Worm (Caenorhabditis elegans) whole organism, young adult: ENCODE results near the gene B0524.6.

Experiments used
- B0261.1 ChIP-seq: sonication (generic microtip); optimal IDR thresholded peaks from 2 replicates; lab custom pipeline; 2016; ENCODE audit warnings: mild to moderate bottlenecking, missing genetic modification characterization, moderate library complexity, missing compliant biosample characterization
- C17E4.6 ChIP-seq: fragments of 200-800 bp; sonication (Bioruptor generic); IDR thresholded peaks from 2 replicates; pipeline ENCODE4 v1.3.6; 2022; ENCODE audit warnings: missing genetic modification reagents, missing genetic modification characterization, missing compliant biosample characterization
- F23B12.7 ChIP-seq: sonication (generic microtip); optimal IDR thresholded peaks from 2 replicates; lab custom pipeline; 2017; ENCODE audit warnings: missing genetic modification characterization, mild to moderate bottlenecking, missing compliant biosample characterization, antibody characterized with exemption, moderate library complexity; ENCODE audit not compliant: insufficient read depth
- F37B4.10 ChIP-seq: fragments of 200-800 bp; sonication (Bioruptor generic); IDR thresholded peaks from 2 replicates; pipeline ENCODE4 v1.3.6; 2022; ENCODE audit warnings: missing genetic modification characterization, missing compliant biosample characterization
- F52B5.7 ChIP-seq: sonication (generic microtip); optimal IDR thresholded peaks from 2 replicates; lab custom pipeline; 2016; ENCODE audit warnings: mild to moderate bottlenecking, missing genetic modification characterization, missing compliant biosample characterization
- F57C9.4 ChIP-seq: sonication (generic microtip); optimal IDR thresholded peaks from 2 replicates; lab custom pipeline; 2017; ENCODE audit warnings: mild to moderate bottlenecking, missing genetic modification characterization, missing compliant biosample characterization
- K11D2.4 ChIP-seq: fragments of 200-800 bp; sonication (Bioruptor generic); IDR thresholded peaks from 2 replicates; pipeline ENCODE4 v1.3.6; 2022; ENCODE audit warnings: missing genetic modification reagents, missing genetic modification characterization, missing compliant biosample characterization
- K12H6.12 ChIP-seq: fragments of 200-800 bp; sonication (Bioruptor generic); optimal IDR thresholded peaks from 2 replicates; lab custom pipeline; 2018; ENCODE audit warnings: mild to moderate bottlenecking, missing genetic modification characterization, missing compliant biosample characterization
- T07F8.4 ChIP-seq: sonication (generic microtip); optimal IDR thresholded peaks from 2 replicates; lab custom pipeline; 2016; ENCODE audit warnings: mild to moderate bottlenecking, missing genetic modification characterization, moderate library complexity, missing compliant biosample characterization
- Y56A3A.18 ChIP-seq: fragments of 200-800 bp; sonication (Bioruptor generic); IDR thresholded peaks from 2 replicates; pipeline ENCODE4 v1.3.6; 2022; ENCODE audit warnings: missing genetic modification reagents, missing genetic modification characterization, missing compliant biosample characterization
- aptf-2 ChIP-seq: fragments of 200-800 bp; sonication (Bioruptor generic); conservative IDR thresholded peaks from 2 replicates; pipeline ENCODE4 v1.3.6; 2022; ENCODE audit warnings: missing genetic modification reagents, missing genetic modification characterization, missing compliant biosample characterization
- attf-5 ChIP-seq: fragments of 200-800 bp; sonication (Bioruptor generic); optimal IDR thresholded peaks from 2 replicates; lab custom pipeline; 2018; ENCODE audit warnings: mild to moderate bottlenecking, missing genetic modification characterization, missing compliant biosample characterization
- ccch-3 ChIP-seq: fragments of 200-800 bp; sonication (Bioruptor generic); optimal IDR thresholded peaks from 2 replicates; lab custom pipeline; 2018; ENCODE audit warnings: mild to moderate bottlenecking, missing genetic modification characterization, missing compliant biosample characterization
- cebp-1 ChIP-seq, 2 experiments: fragments of 200-800 bp in 1 of 2; sonication (Bioruptor generic) in 1 of 2; sonication (generic microtip) in 1 of 2; IDR thresholded peaks in 1 of 2; optimal IDR thresholded peaks in 1 of 2; 2 replicates each; pipeline versions ENCODE4 v1.3.6 to Lab custom; 2017 to 2022; ENCODE audit warnings: missing compliant biosample characterization in 2 of 2, missing genetic modification characterization in 2 of 2, mild to moderate bottlenecking in 1 of 2, missing genetic modification reagents in 1 of 2, moderate library complexity in 1 of 2
- cebp-2 ChIP-seq: fragments of 200-800 bp; sonication (Bioruptor generic); IDR thresholded peaks from 2 replicates; pipeline ENCODE4 v1.3.6; 2022; ENCODE audit warnings: missing genetic modification characterization, missing compliant biosample characterization
- ceh-100 ChIP-seq: fragments of 200-800 bp; sonication (Bioruptor generic); IDR thresholded peaks from 2 replicates; pipeline ENCODE4 v1.3.6; 2022; ENCODE audit warnings: missing genetic modification reagents, missing genetic modification characterization, missing compliant biosample characterization
- ceh-40 ChIP-seq: fragments of 200-800 bp; sonication (Bioruptor generic); IDR thresholded peaks from 2 replicates; pipeline ENCODE4 v1.3.6; 2022; ENCODE audit warnings: missing genetic modification characterization, missing compliant biosample characterization
- ceh-58 ChIP-seq: fragments of 200-800 bp; sonication (Bioruptor generic); IDR thresholded peaks from 2 replicates; pipeline ENCODE4 v1.3.6; 2022; ENCODE audit warnings: missing genetic modification characterization, missing compliant biosample characterization
- die-1 ChIP-seq: sonication (generic microtip); optimal IDR thresholded peaks from 2 replicates; lab custom pipeline; 2016; ENCODE audit warnings: missing genotype, mild to moderate bottlenecking, missing genetic modification characterization, missing compliant biosample characterization
- dpff-1 ChIP-seq: sonication (generic microtip); optimal IDR thresholded peaks from 2 replicates; lab custom pipeline; 2017; ENCODE audit warnings: mild to moderate bottlenecking, missing genetic modification characterization, missing compliant biosample characterization
- efl-1 ChIP-seq: fragments of 150-350 bp; optimal IDR thresholded peaks from 2 replicates; lab custom pipeline; 2014; ENCODE audit warnings: missing biosample characterization, missing genetic modification reagents, missing genetic modification characterization
- egl-44 ChIP-seq: fragments of 200-800 bp; sonication (Bioruptor generic); IDR thresholded peaks from 2 replicates; pipeline ENCODE4 v1.3.6; 2022; ENCODE audit warnings: missing genetic modification reagents, missing genetic modification characterization, missing compliant biosample characterization
- ekl-4 ChIP-seq: fragments of 200-800 bp; sonication (Bioruptor generic); IDR thresholded peaks from 2 replicates; pipeline ENCODE4 v1.3.6; 2022; ENCODE audit warnings: missing genetic modification reagents, missing genetic modification characterization, missing compliant biosample characterization
- ets-4 ChIP-seq: fragments of 200-800 bp; sonication (Bioruptor generic); optimal IDR thresholded peaks from 2 replicates; lab custom pipeline; 2018; ENCODE audit warnings: mild to moderate bottlenecking, missing genetic modification characterization, missing compliant biosample characterization
- hmg-1.2 ChIP-seq: fragments of 200-800 bp; sonication (Bioruptor generic); IDR thresholded peaks from 2 replicates; pipeline ENCODE4 v1.3.6; 2022; ENCODE audit warnings: missing genetic modification reagents, missing genetic modification characterization, missing compliant biosample characterization
- hmg-20 ChIP-seq: fragments of 200-800 bp; sonication (Bioruptor generic); IDR thresholded peaks from 2 replicates; pipeline ENCODE4 v1.3.6; 2022; ENCODE audit warnings: missing genetic modification reagents, missing genetic modification characterization, missing compliant biosample characterization
- let-526 ChIP-seq: fragments of 200-800 bp; sonication (Bioruptor generic); IDR thresholded peaks from 2 replicates; pipeline ENCODE4 v1.3.6; 2022; ENCODE audit warnings: missing genetic modification reagents, missing genetic modification characterization, missing compliant biosample characterization
- let-607 ChIP-seq, 2 experiments: fragments of 200-800 bp in 1 of 2; sonication (Bioruptor generic) in 1 of 2; sonication (generic microtip) in 1 of 2; optimal IDR thresholded peaks; 2 replicates each; lab custom pipeline; 2016 to 2018; ENCODE audit warnings: mild to moderate bottlenecking in 2 of 2, missing compliant biosample characterization in 2 of 2, missing genetic modification characterization in 2 of 2, moderate library complexity in 2 of 2, missing genotype in 1 of 2
- lin-40 ChIP-seq: sonication (generic microtip); optimal IDR thresholded peaks from 2 replicates; lab custom pipeline; 2016; ENCODE audit warnings: missing genetic modification characterization, mild to moderate bottlenecking, missing compliant biosample characterization, missing genotype, missing genetic modification reagents
- lin-54 ChIP-seq: fragments of 200-800 bp; sonication (Bioruptor generic); optimal IDR thresholded peaks from 2 replicates; lab custom pipeline; 2018; ENCODE audit warnings: mild to moderate bottlenecking, missing genetic modification characterization, missing compliant biosample characterization
- lir-1 ChIP-seq: fragments of 200-800 bp; sonication (Bioruptor generic); conservative IDR thresholded peaks from 2 replicates; pipeline ENCODE4 v1.3.6; 2022; ENCODE audit warnings: missing genetic modification reagents, missing genetic modification characterization, missing compliant biosample characterization
- lsl-1 ChIP-seq: fragments of 200-800 bp; sonication (Bioruptor generic); optimal IDR thresholded peaks from 2 replicates; lab custom pipeline; 2018; ENCODE audit warnings: mild to moderate bottlenecking, missing genetic modification characterization, moderate library complexity, missing compliant biosample characterization
- lsy-27 ChIP-seq: sonication (generic microtip); optimal IDR thresholded peaks from 2 replicates; lab custom pipeline; 2017; ENCODE audit warnings: missing genetic modification characterization, mild to moderate bottlenecking, missing compliant biosample characterization, antibody characterized with exemption, missing genotype, borderline replicate concordance; ENCODE audit not compliant: insufficient read depth
- madf-6 ChIP-seq: fragments of 200-800 bp; sonication (Bioruptor generic); IDR thresholded peaks from 2 replicates; pipeline ENCODE4 v1.3.6; 2022; ENCODE audit warnings: missing genetic modification reagents, missing genetic modification characterization, missing compliant biosample characterization
- madf-8 ChIP-seq: fragments of 200-800 bp; sonication (Bioruptor generic); conservative IDR thresholded peaks from 2 replicates; pipeline ENCODE4 v1.3.6; 2022; ENCODE audit warnings: missing genetic modification reagents, missing genetic modification characterization, missing compliant biosample characterization
- mcd-1 ChIP-seq: fragments of 200-800 bp; sonication (Bioruptor generic); IDR thresholded peaks from 2 replicates; pipeline ENCODE4 v1.3.6; 2022; ENCODE audit warnings: missing genetic modification reagents, missing genetic modification characterization, missing compliant biosample characterization
- nhr-80 ChIP-seq: sonication (generic microtip); optimal IDR thresholded peaks from 2 replicates; lab custom pipeline; 2016; ENCODE audit warnings: missing genetic modification characterization, missing compliant biosample characterization
- pha-4 ChIP-seq: fragments of 150-350 bp; sonication (generic microtip); optimal IDR thresholded peaks from 2 replicates; lab custom pipeline; 2014; ENCODE audit warnings: missing biosample characterization, missing genetic modification reagents, missing genetic modification characterization
- rec-8 ChIP-seq, 2 experiments: sonication (generic microtip); optimal IDR thresholded peaks; 2 replicates each; lab custom pipeline; 2016; ENCODE audit warnings: mild to moderate bottlenecking in 2 of 2, missing genetic modification characterization in 2 of 2, missing genetic modification reagents in 2 of 2, missing genotype in 2 of 2, missing biosample characterization in 1 of 2, missing compliant biosample characterization in 1 of 2, moderate library complexity in 1 of 2
- repo-1 ChIP-seq: sonication (generic microtip); optimal IDR thresholded peaks from 2 replicates; lab custom pipeline; 2017; ENCODE audit warnings: mild to moderate bottlenecking, missing genetic modification characterization, missing compliant biosample characterization
- sea-2 ChIP-seq: fragments of 200-800 bp; sonication (Bioruptor generic); IDR thresholded peaks from 2 replicates; pipeline ENCODE4 v1.3.6; 2022; ENCODE audit warnings: missing genetic modification characterization, missing compliant biosample characterization
- somi-1 ChIP-seq: fragments of 200-800 bp; sonication (Bioruptor generic); optimal IDR thresholded peaks from 2 replicates; lab custom pipeline; 2018; ENCODE audit warnings: mild to moderate bottlenecking, missing genetic modification characterization, missing compliant biosample characterization
- zim-3 ChIP-seq: sonication (generic microtip); optimal IDR thresholded peaks from 2 replicates; lab custom pipeline; 2017; ENCODE audit warnings: mild to moderate bottlenecking, missing genetic modification characterization, moderate library complexity, missing compliant biosample characterization
- ztf-18 ChIP-seq: sonication (generic microtip); optimal IDR thresholded peaks from 2 replicates; lab custom pipeline; 2016; ENCODE audit warnings: missing genotype, mild to moderate bottlenecking, missing genetic modification characterization, missing compliant biosample characterization
- ztf-26 ChIP-seq: sonication (generic microtip); optimal IDR thresholded peaks from 2 replicates; lab custom pipeline; 2017; ENCODE audit warnings: missing genetic modification characterization, missing compliant biosample characterization
- ztf-28 ChIP-seq: fragments of 200-800 bp; sonication (Bioruptor generic); IDR thresholded peaks from 2 replicates; pipeline ENCODE4 v1.3.6; 2022; ENCODE audit warnings: missing genetic modification reagents, missing genetic modification characterization, missing compliant biosample characterization
- ztf-6 ChIP-seq: fragments of 200-800 bp; sonication (Bioruptor generic); IDR thresholded peaks from 2 replicates; pipeline ENCODE4 v1.3.6; 2022; ENCODE audit warnings: missing genetic modification reagents, missing genetic modification characterization, missing compliant biosample characterization

Gene B0524.6

ce11 chrIII:1921136-1921680 is 15.8 kb upstream of the B0524.6 start (continued):
- TF ChIP-seq F57C9.4 (no peak), T07F8.4 (tag; lab: Kevin White, UChicago) (peak; percentile 54), K12H6.12 (tag; lab: Kevin White, UChicago) (peak; percentile 99), ztf-18 (peak; percentile 65), sea-2 (GFP tag; lab: Robert Waterston, UW) (0 out of 2 replicates have a peak, but pooled peaks have one; percentile 42), aptf-2 (GFP tag; lab: Robert Waterston, UW) (no peak), ceh-58 (GFP tag; lab: Robert Waterston, UW) (no peak), F37B4.10 (GFP tag; lab: Robert Waterston, UW) (no peak), ztf-6 (GFP tag; lab: Robert Waterston, UW) (peak; percentile 69; the same call in 1 of the 2 replicates), ets-4 (GFP tag; lab: Kevin White, UChicago) (peak; percentile 92), die-1 (peak; percentile 84), dpff-1 (tag; lab: Kevin White, UChicago) (no peak), hmg-20 (GFP tag; lab: Robert Waterston, UW) (peak; percentile 38; the same call in 1 of the 2 replicates), lin-40 (tag; lab: Kevin White, UChicago) (peak; percentile 98), ztf-28 (GFP tag; lab: Robert Waterston, UW) (no peak), mcd-1 (GFP tag; lab: Robert Waterston, UW) (peak; percentile 84), madf-8 (no peak), cebp-1 (GFP tag; IDR thresholded peaks at IDR 0.05; lab: Robert Waterston, UW) (no peak; the same call in 1 of the 2 replicates), cebp-1 (tag; optimal IDR thresholded peaks at IDR 0.05; lab: Kevin White, UChicago) (peak; percentile 93), attf-5 (peak; percentile 96), lsl-1 (no peak), ekl-4 (GFP tag; lab: Robert Waterston, UW) (peak; percentile 55; the same call in 1 of the 2 replicates), ccch-3 (GFP tag; lab: Kevin White, UChicago) (no peak), lin-54 (GFP tag; lab: Kevin White, UChicago) (peak; percentile 66), Y56A3A.18 (GFP tag; lab: Robert Waterston, UW) (no peak), let-526 (GFP tag; lab: Robert Waterston, UW) (no peak), egl-44 (GFP tag; lab: Robert Waterston, UW) (0 out of 2 replicates have a peak, but pooled peaks have one; percentile 19), F52B5.7 (tag; lab: Kevin White, UChicago) (peak; percentile 64), madf-6 (GFP tag; lab: Robert Waterston, UW) (no peak), ceh-100 (GFP tag; lab: Robert Waterston, UW) (no peak), rec-8 (tag; optimal IDR thresholded peaks at IDR 0.05; lab: Kevin White, UChicago) (peak in 1 of 2 experiments; percentile 26), F23B12.7 (tag; lab: Kevin White, UChicago) (peak; percentile 30), lir-1 (GFP tag; lab: Robert Waterston, UW) (peak; percentile 70), hmg-1.2 (GFP tag; lab: Robert Waterston, UW) (peak; percentile 79), B0261.1 (tag; lab: Kevin White, UChicago) (peak; percentile 15), repo-1 (tag; lab: Kevin White, UChicago) (peak; percentile 81), somi-1 (GFP tag; lab: Kevin White, UChicago) (peak; percentile 100), lsy-27 (tag; lab: Kevin White, UChicago) (no peak), pha-4 (tag; lab: Kevin White, UChicago) (peak; percentile 58), efl-1 (GFP tag; lab: Kevin White, UChicago) (no peak), ceh-40 (GFP tag; lab: Robert Waterston, UW) (no peak), nhr-80 (tag; lab: Kevin White, UChicago) (peak; percentile 100), let-607 (tag; optimal IDR thresholded peaks at IDR 0.05; lab: Kevin White, UChicago) (peak; percentile 68 to 76), cebp-2 (GFP tag; lab: Robert Waterston, UW) (no peak), ztf-26 (tag; lab: Kevin White, UChicago) (peak; percentile 94), zim-3 (tag; lab: Kevin White, UChicago) (no peak), K11D2.4 (GFP tag; lab: Robert Waterston, UW) (peak; percentile 89), C17E4.6 (GFP tag; lab: Robert Waterston, UW) (no peak)
